Worm (Caenorhabditis elegans) whole organism, dauer: Measurements from ENCODE around the gene rmd-3.

Experiments
- unc-62 ChIP-seq: sonication (generic microtip); optimal IDR thresholded peaks from 2 replicates; lab custom pipeline; 2017; ENCODE audit warnings: missing biosample characterization, missing genetic modification reagents, missing genetic modification characterization

The rmd-3 gene

ce11 chrII:11337497-11338040 is 1.8 kb downstream of the rmd-3 start, which contains the start of gene sqt-1:
Gene sqt-1 (minus strand): TSS chrII:11337837.
- no peak for TF ChIP-seq unc-62 (GFP tag; lab: Kevin White, UChicago)

- TF ChIP-seq unc-62 (GFP tag; lab: Kevin White, UChicago) = no peak
These were observed 2.7 kb downstream of the rmd-3 start for ce11 chrII:11336640-11337241.

- TF ChIP-seq unc-62 (GFP tag; lab: Kevin White, UChicago) = no peak
These were observed 3.2 kb downstream of the rmd-3 start for ce11 chrII:11336163-11336562.

- no peak for TF ChIP-seq unc-62 (GFP tag; lab: Kevin White, UChicago)
These were observed 3.7 kb downstream of the rmd-3 start for ce11 chrII:11335670-11336069.

ce11 chrII:11333846-11334638 is 5.4 kb downstream of the rmd-3 start:
- TF ChIP-seq unc-62 (GFP tag; lab: Kevin White, UChicago) = no peak

- TF ChIP-seq unc-62 (GFP tag; lab: Kevin White, UChicago) = no peak
These were observed 6.0 kb downstream of the rmd-3 start for ce11 chrII:11333375-11333774.

ce11 chrII:11329021-11329479 is 10.4 kb downstream of the rmd-3 start, which contains the start of gene tag-180:
Gene tag-180 (minus strand): TSS chrII:11329429.
- TF ChIP-seq unc-62 (GFP tag; lab: Kevin White, UChicago) = no peak

ce11 chrII:11319591-11319990 is 19.8 kb downstream of the rmd-3 start, which contains the start of gene nlp-51:
Gene nlp-51 (minus strand): TSS chrII:11319691.
- no peak for TF ChIP-seq unc-62 (GFP tag; lab: Kevin White, UChicago)

ce11 chrII:11316663-11317062 is 22.7 kb downstream of the rmd-3 start:
- no peak for TF ChIP-seq unc-62 (GFP tag; lab: Kevin White, UChicago)

ce11 chrII:11314165-11314564 is 25.2 kb downstream of the rmd-3 start, which contains the start of gene T24F1.4:
Gene T24F1.4 (minus strand): TSS chrII:11314265.
- TF ChIP-seq unc-62 (GFP tag; lab: Kevin White, UChicago) = no peak

- no peak for TF ChIP-seq unc-62 (GFP tag; lab: Kevin White, UChicago)
These were observed 27.2 kb downstream of the rmd-3 start, which contains the start of gene T24F1.7 for ce11 chrII:11312223-11312622. Gene T24F1.7 (plus strand): TSS chrII:11312523.

ce11 chrII:11307953-11308352 is 31.5 kb downstream of the rmd-3 start:
- TF ChIP-seq unc-62 (GFP tag; lab: Kevin White, UChicago) = no peak

- no peak for TF ChIP-seq unc-62 (GFP tag; lab: Kevin White, UChicago)
These were observed 32.1 kb downstream of the rmd-3 start for ce11 chrII:11307332-11307731.

- no peak for TF ChIP-seq unc-62 (GFP tag; lab: Kevin White, UChicago)
These were observed 33.6 kb downstream of the rmd-3 start, which contains the start of gene rsf-1 for ce11 chrII:11305627-11306449. Gene rsf-1 (plus strand): TSS chrII:11306399.

ce11 chrII:11302591-11302990 is 36.8 kb downstream of the rmd-3 start, which contains the start of gene samp-1:
Gene samp-1 (plus strand): TSS chrII:11302891.
- no peak for TF ChIP-seq unc-62 (GFP tag; lab: Kevin White, UChicago)
